Fruit fly (Drosophila melanogaster) whole organism, embryonic: ENCODE results near the gene Grip128.
A peak's percentile ranks its signal among the peaks of the same experiment; 100 is the strongest.

Experiments
- Ada2b ChIP-seq: fragments of 200-800 bp; sonication (Bioruptor generic); IDR thresholded peaks from 2 replicates; pipeline ENCODE4 v1.3.6; 2022; ENCODE audit warnings: missing biosample characterization, missing genetic modification characterization
- Adf1 ChIP-seq: fragments of 200-800 bp; sonication (Bioruptor generic); IDR thresholded peaks from 2 replicates; pipeline ENCODE4 v1.3.6; 2022; ENCODE audit warnings: missing biosample characterization, missing genetic modification characterization
- Atf-2 ChIP-seq: fragments of 200-800 bp; sonication (Bioruptor generic); optimal IDR thresholded peaks from 2 replicates; lab custom pipeline; 2016; ENCODE audit warnings: missing biosample characterization, missing genetic modification characterization
- Awh ChIP-seq: fragments of 200-800 bp; sonication (Bioruptor generic); IDR thresholded peaks from 2 replicates; pipeline ENCODE4, ENCODE4 v1.3.6; 2022; ENCODE audit warnings: missing biosample characterization, missing genetic modification characterization
- Bgb ChIP-seq: fragments of 200-800 bp; sonication (Bioruptor generic); IDR thresholded peaks from 2 replicates; pipeline ENCODE4 v1.3.6; 2022; ENCODE audit warnings: missing biosample characterization, missing genetic modification characterization; ENCODE audit not compliant: partially characterized antibody
- CG13287 ChIP-seq: fragments of 200-800 bp; sonication (Bioruptor generic); IDR thresholded peaks from 2 replicates; pipeline ENCODE4 v1.3.6; 2022; ENCODE audit warnings: missing biosample characterization, missing genetic modification characterization; ENCODE audit not compliant: partially characterized antibody
- CG13894 ChIP-seq: fragments of 200-800 bp; sonication (Bioruptor generic); optimal IDR thresholded peaks from 3 replicates; lab custom pipeline; 2018; ENCODE audit warnings: missing biosample characterization, mild to moderate bottlenecking, missing genetic modification characterization, moderate library complexity
- CG18262 ChIP-seq: fragments of 200-800 bp; optimal IDR thresholded peaks from 3 replicates; lab custom pipeline; 2019; ENCODE audit warnings: missing biosample characterization, mild to moderate bottlenecking, missing genetic modification characterization, moderate library complexity
- CG34376 ChIP-seq: fragments of 200-800 bp; sonication (Bioruptor generic); optimal IDR thresholded peaks from 2 replicates; lab custom pipeline; 2018; ENCODE audit warnings: missing biosample characterization, mild to moderate bottlenecking, missing genetic modification characterization
- CG34422 ChIP-seq: fragments of 200-800 bp; sonication (Bioruptor generic); IDR thresholded peaks from 3 replicates; pipeline ENCODE4 v1.3.6; 2022; ENCODE audit warnings: missing biosample characterization, missing genetic modification characterization
- CG4707 ChIP-seq: fragments of 200-800 bp; sonication (Bioruptor generic); optimal IDR thresholded peaks from 2 replicates; lab custom pipeline; 2018; ENCODE audit warnings: missing biosample characterization, mild to moderate bottlenecking, missing genetic modification characterization, moderate library complexity
- CG6654 ChIP-seq: fragments of 200-800 bp; sonication (Bioruptor generic); optimal IDR thresholded peaks from 2 replicates; lab custom pipeline; 2017; ENCODE audit warnings: missing biosample characterization, mild to moderate bottlenecking, missing genetic modification characterization
- CG6791 ChIP-seq: fragments of 200-800 bp; sonication (Bioruptor generic); IDR thresholded peaks from 3 replicates; pipeline ENCODE4 v1.3.6; 2022; ENCODE audit warnings: missing biosample characterization, missing genetic modification characterization; ENCODE audit not compliant: partially characterized antibody
- CG7745 ChIP-seq: fragments of 200-800 bp; sonication (Bioruptor generic); optimal IDR thresholded peaks from 2 replicates; lab custom pipeline; 2018; ENCODE audit warnings: missing biosample characterization, mild to moderate bottlenecking, missing genetic modification characterization, moderate library complexity
- CG8944 ChIP-seq: fragments of 200-800 bp; sonication (Bioruptor generic); optimal IDR thresholded peaks from 3 replicates; lab custom pipeline; 2016; ENCODE audit warnings: missing biosample characterization, missing genetic modification characterization
- CG9932 ChIP-seq: fragments of 200-800 bp; sonication (Bioruptor generic); IDR thresholded peaks from 2 replicates; pipeline ENCODE4 v1.3.6; 2022; ENCODE audit warnings: missing biosample characterization, missing genetic modification characterization
- Deaf1 ChIP-seq: fragments of 200-800 bp; optimal IDR thresholded peaks from 3 replicates; lab custom pipeline; 2019; ENCODE audit warnings: missing biosample characterization, mild to moderate bottlenecking, missing genetic modification characterization, moderate library complexity
- Doc3 ChIP-seq: fragments of 200-800 bp; sonication (Bioruptor generic); IDR thresholded peaks from 3 replicates; pipeline ENCODE4 v1.3.6; 2022; ENCODE audit warnings: missing biosample characterization, missing genetic modification characterization; ENCODE audit not compliant: partially characterized antibody
- GATAe ChIP-seq: fragments of 200-800 bp; sonication (Bioruptor generic); conservative IDR thresholded peaks from 2 replicates; pipeline ENCODE4 v1.3.6; 2022; ENCODE audit warnings: missing biosample characterization, missing genetic modification characterization
- HLH3B ChIP-seq: fragments of 200-800 bp; sonication (Bioruptor generic); IDR thresholded peaks from 2 replicates; pipeline ENCODE4 v1.3.6; 2022; ENCODE audit warnings: missing biosample characterization, missing genetic modification characterization
- HmgZ ChIP-seq: fragments of 200-800 bp; sonication (Bioruptor generic); optimal IDR thresholded peaks from 2 replicates; lab custom pipeline; 2018; ENCODE audit warnings: missing biosample characterization, mild to moderate bottlenecking, missing genetic modification characterization
- Hr78 ChIP-seq, 2 experiments: fragments of 200-800 bp in 1 of 2; fragments of >200 bp in 1 of 2; sonication (Bioruptor generic) in 1 of 2; optimal IDR thresholded peaks; 2 replicates each; lab custom pipeline; 2017 to 2019; ENCODE audit warnings: missing biosample characterization in 2 of 2, missing genetic modification characterization in 2 of 2, mild to moderate bottlenecking in 1 of 2, moderate library complexity in 1 of 2
- MBD-R2 ChIP-seq: fragments of 200-800 bp; sonication (Bioruptor generic); IDR thresholded peaks from 2 replicates; pipeline ENCODE4 v1.3.6; 2022; ENCODE audit warnings: missing biosample characterization, missing genetic modification characterization
- MESR4 ChIP-seq: fragments of 200-800 bp; sonication (Bioruptor generic); optimal IDR thresholded peaks from 2 replicates; lab custom pipeline; 2018; ENCODE audit warnings: missing biosample characterization, mild to moderate bottlenecking, missing genetic modification characterization, moderate library complexity
- Med ChIP-seq: fragments of 200-800 bp; sonication (Bioruptor generic); peaks from one replicate; lab custom pipeline; 2016; ENCODE audit warnings: missing biosample characterization, missing genetic modification characterization, mild to moderate bottlenecking, inconsistent platforms, moderate library complexity
- Nf-YC ChIP-seq: fragments of 200-800 bp; optimal IDR thresholded peaks from 3 replicates; lab custom pipeline; 2019; ENCODE audit warnings: missing biosample characterization, mild to moderate bottlenecking, missing genetic modification characterization, moderate library complexity
- Rfx ChIP-seq: fragments of 200-800 bp; sonication (Bioruptor generic); IDR thresholded peaks from 2 replicates; pipeline ENCODE4 v1.3.6; 2022; ENCODE audit warnings: missing biosample characterization, missing genetic modification characterization
- Scr ChIP-seq: fragments of 200-800 bp; sonication (Bioruptor generic); IDR thresholded peaks from 2 replicates; pipeline ENCODE4 v1.3.6; 2022; ENCODE audit warnings: missing biosample characterization, missing genetic modification characterization; ENCODE audit not compliant: partially characterized antibody
- amos ChIP-seq: fragments of 200-800 bp; sonication (Bioruptor generic); IDR thresholded peaks from 2 replicates; pipeline ENCODE4 v1.3.6; 2022; ENCODE audit warnings: missing biosample characterization, missing genetic modification characterization; ENCODE audit not compliant: partially characterized antibody
- cg ChIP-seq: fragments of 200-800 bp; sonication (Bioruptor generic); optimal IDR thresholded peaks from 3 replicates; lab custom pipeline; 2019; ENCODE audit warnings: missing biosample characterization, mild to moderate bottlenecking, missing genetic modification characterization, moderate library complexity
- chinmo ChIP-seq: fragments of 200-800 bp; sonication (Bioruptor generic); IDR thresholded peaks from 4 replicates; pipeline ENCODE4 v1.3.6; 2022; ENCODE audit warnings: missing biosample characterization, missing genetic modification characterization; ENCODE audit not compliant: partially characterized antibody
- ci ChIP-seq: fragments of 200-800 bp; sonication (Bioruptor generic); IDR thresholded peaks from 3 replicates; pipeline ENCODE4 v1.3.6; 2022; ENCODE audit warnings: missing biosample characterization, missing genetic modification characterization
- crol ChIP-seq: fragments of 200-800 bp; sonication (Bioruptor generic); IDR thresholded peaks from 2 replicates; pipeline ENCODE4 v1.3.6; 2022; ENCODE audit warnings: missing biosample characterization, missing genetic modification characterization
- crp ChIP-seq, 2 experiments: fragments of 200-800 bp; sonication (Bioruptor generic); optimal IDR thresholded peaks; 2 replicates in 1 of 2; 3 replicates in 1 of 2; lab custom pipeline; 2017; ENCODE audit warnings: missing biosample characterization in 2 of 2, missing genetic modification characterization in 2 of 2, mild to moderate bottlenecking in 1 of 2, moderate library complexity in 1 of 2
- cwo ChIP-seq: fragments of 200-800 bp; sonication (Bioruptor generic); optimal IDR thresholded peaks from 3 replicates; lab custom pipeline; 2017; ENCODE audit warnings: missing biosample characterization, missing genetic modification characterization, mild to moderate bottlenecking, moderate library complexity, missing genetic modification reagents
- danr ChIP-seq: fragments of 200-800 bp; sonication (Bioruptor generic); IDR thresholded peaks from 2 replicates; pipeline ENCODE4 v1.3.6; 2022; ENCODE audit warnings: missing biosample characterization, missing genetic modification characterization
- exex ChIP-seq: fragments of 200-800 bp; sonication (Bioruptor generic); optimal IDR thresholded peaks from 4 replicates; lab custom pipeline; 2018; ENCODE audit warnings: missing biosample characterization, mild to moderate bottlenecking, missing genetic modification characterization, moderate library complexity
- fd96Cb ChIP-seq: fragments of 200-800 bp; sonication (Bioruptor generic); optimal IDR thresholded peaks from 2 replicates; lab custom pipeline; 2018; ENCODE audit warnings: missing biosample characterization, mild to moderate bottlenecking, missing genetic modification characterization, moderate library complexity
- kni ChIP-seq: fragments of 200-800 bp; sonication (Bioruptor generic); optimal IDR thresholded peaks from 3 replicates; lab custom pipeline; 2017; ENCODE audit warnings: mild to moderate bottlenecking, missing biosample characterization, missing genetic modification reagents, missing genetic modification characterization
- lola ChIP-seq, 3 experiments: fragments of >200 bp in 2 of 3; fragments of 200-800 bp in 1 of 3; sonication (Bioruptor generic) in 1 of 3; optimal IDR thresholded peaks; 2 replicates each; lab custom pipeline; 2017 to 2019; ENCODE audit warnings: missing biosample characterization in 3 of 3, missing genetic modification characterization in 3 of 3, mild to moderate bottlenecking in 1 of 3, moderate library complexity in 1 of 3
- pros ChIP-seq: fragments of 200-800 bp; sonication (Bioruptor generic); optimal IDR thresholded peaks from 3 replicates; lab custom pipeline; 2019; ENCODE audit warnings: missing biosample characterization, mild to moderate bottlenecking, missing genetic modification characterization, moderate library complexity
- sd ChIP-seq: fragments of 200-800 bp; sonication (Bioruptor generic); optimal IDR thresholded peaks from 3 replicates; lab custom pipeline; 2018; ENCODE audit warnings: missing biosample characterization, mild to moderate bottlenecking, missing genetic modification characterization, moderate library complexity
- sr ChIP-seq: fragments of 200-800 bp; sonication (Bioruptor generic); IDR thresholded peaks from 3 replicates; pipeline ENCODE4 v1.3.6; 2022; ENCODE audit warnings: missing biosample characterization, missing genetic modification characterization
- sug ChIP-seq: fragments of 200-800 bp; optimal IDR thresholded peaks from 2 replicates; lab custom pipeline; 2019; ENCODE audit warnings: missing biosample characterization, mild to moderate bottlenecking, missing genetic modification characterization, moderate library complexity
- unc-4 ChIP-seq: fragments of 200-800 bp; sonication (Bioruptor generic); IDR thresholded peaks from 2 replicates; pipeline ENCODE4 v1.3.6; 2022; ENCODE audit warnings: missing biosample characterization, missing genetic modification characterization; ENCODE audit not compliant: partially characterized antibody

Gene Grip128

DNA sequence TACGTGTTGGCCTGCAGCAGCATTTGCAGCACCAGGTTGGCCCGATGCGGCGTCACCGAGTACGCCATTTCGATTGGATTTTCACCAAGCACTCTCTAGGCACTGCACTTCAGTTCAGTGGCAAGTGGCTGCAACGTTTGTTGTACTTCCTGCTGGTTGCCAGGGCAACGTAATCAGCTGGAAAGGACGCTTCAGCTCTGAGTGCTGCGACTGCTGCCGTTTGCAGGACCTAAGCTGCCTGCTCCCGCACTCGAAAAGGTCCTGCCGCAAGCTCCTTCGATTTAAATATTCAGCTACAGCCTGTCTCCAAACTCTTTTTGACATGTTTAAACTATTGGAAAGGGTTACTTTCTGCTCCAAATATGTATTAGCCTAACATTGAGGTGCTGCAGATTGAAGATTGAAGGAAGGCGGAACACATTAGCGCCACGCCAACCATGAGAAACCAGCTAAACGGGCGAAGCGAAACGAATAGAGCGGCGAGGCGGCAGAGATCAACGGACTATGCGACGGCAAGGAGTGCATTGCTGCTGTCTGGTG lies 4.4 kb downstream of the Grip128 start, which contains the start of the genes CG15642 and CG15641 (continued):
- TF ChIP-seq MBD-R2 (GFP tag; lab: Robert Waterston, UW) (0 out of 2 replicates have a peak, but pooled peaks have one; percentile 28), fd96Cb (no peak), exex (no peak)
- TF ChIP-seq, all 482 proteins: peak for 8

DNA sequence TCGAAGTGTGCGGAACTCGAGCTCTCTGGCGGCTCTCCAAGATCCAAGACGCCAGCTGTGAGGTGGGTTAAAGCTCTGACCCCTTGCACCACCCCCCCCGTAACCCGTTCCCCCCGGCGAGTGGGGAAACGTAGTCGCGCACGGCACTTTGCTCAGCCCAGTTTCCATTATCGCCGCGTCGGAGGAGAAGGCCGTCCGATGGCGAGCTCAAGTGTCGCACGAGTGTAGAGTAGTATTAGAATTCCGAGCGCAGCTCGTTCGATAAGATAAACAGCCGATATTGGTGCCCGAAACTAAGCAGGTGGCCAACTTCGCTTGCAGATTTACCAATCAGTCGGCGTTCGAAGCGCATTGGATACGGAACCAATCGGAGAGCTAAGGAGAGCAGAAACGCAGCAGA lies 6.5 kb downstream of the Grip128 start:
- no peak for TF ChIP-seq CG7745
- TF ChIP-seq Atf-2 (GFP tag; lab: Kevin White, UChicago) = no peak
- peak; percentile 89 for TF ChIP-seq Deaf1 (tag; lab: Kevin White, UChicago)
- peak; percentile 71 for TF ChIP-seq Med (GFP tag; lab: Kevin White, UChicago)
- peak; percentile 68 for TF ChIP-seq kni (GFP tag; lab: Kevin White, UChicago)
- no peak for TF ChIP-seq Awh (GFP tag; lab: Robert Waterston, UW)
- TF ChIP-seq Rfx = 0 out of 2 replicates have a peak, but pooled peaks have one; percentile 4
- no peak for TF ChIP-seq sd
- TF ChIP-seq Bgb (GFP tag; lab: Robert Waterston, UW) = peak; percentile 41; the same call in 1 of the 2 replicates
- TF ChIP-seq pros = peak; percentile 73
- peak in 1 of 2 experiments; percentile 98 for TF ChIP-seq Hr78 (GFP tag; optimal IDR thresholded peaks at IDR 0.05; lab: Kevin White, UChicago)
- TF ChIP-seq lola (GFP tag; optimal IDR thresholded peaks at IDR 0.05; lab: Kevin White, UChicago) = no peak
- TF ChIP-seq CG4707 (GFP tag; lab: Kevin White, UChicago) = no peak
- TF ChIP-seq Adf1 = peak; percentile 60
- TF ChIP-seq CG34376 (GFP tag; lab: Kevin White, UChicago) = peak; percentile 84
- TF ChIP-seq CG8944 (GFP tag; lab: Kevin White, UChicago) = no peak
- no peak for TF ChIP-seq CG6791 (GFP tag; lab: Robert Waterston, UW)
- TF ChIP-seq sr = 0 out of 3 replicates have a peak, but pooled peaks have one; percentile 5
- 0 out of 3 replicates have a peak, but pooled peaks have one; percentile 26 for TF ChIP-seq CG34422 (GFP tag; lab: Robert Waterston, UW)
- peak; percentile 33 for TF ChIP-seq cg
- peak; percentile 44 for TF ChIP-seq exex
- no peak for TF ChIP-seq MESR4 (GFP tag; lab: Kevin White, UChicago)
- no peak for TF ChIP-seq CG6654 (GFP tag; lab: Kevin White, UChicago)
- no peak for TF ChIP-seq CG18262 (tag; lab: Kevin White, UChicago)
- TF ChIP-seq amos (GFP tag; lab: Robert Waterston, UW) = peak; percentile 24; the same call in 1 of the 2 replicates
- TF ChIP-seq crp (GFP tag; optimal IDR thresholded peaks at IDR 0.05; lab: Kevin White, UChicago) = peak in 1 of 2 experiments; percentile 35
- TF ChIP-seq danr = no peak
- TF ChIP-seq Doc3 (GFP tag; lab: Robert Waterston, UW) = 0 out of 3 replicates have a peak, but pooled peaks have one; percentile 19
- TF ChIP-seq CG13287 (GFP tag; lab: Robert Waterston, UW) = peak; percentile 14; the same call in 1 of the 2 replicates
- TF ChIP-seq Ada2b (GFP tag; lab: Robert Waterston, UW) = no peak
- peak; percentile 94 for TF ChIP-seq chinmo
- peak; percentile 22 for TF ChIP-seq HmgZ
- TF ChIP-seq Nf-YC (tag; lab: Kevin White, UChicago) = peak; percentile 35
- TF ChIP-seq CG13894 (tag; lab: Kevin White, UChicago) = peak; percentile 42
- 0 out of 3 replicates have a peak, but pooled peaks have one; percentile 34 for TF ChIP-seq ci (GFP tag; lab: Robert Waterston, UW)
- TF ChIP-seq unc-4 (GFP tag; lab: Robert Waterston, UW) = no peak
- TF ChIP-seq crol (GFP tag; lab: Robert Waterston, UW) = peak; percentile 96
- TF ChIP-seq CG9932 = no peak
- 0 out of 2 replicates have a peak, but pooled peaks have one; percentile 12 for TF ChIP-seq Scr (GFP tag; lab: Robert Waterston, UW)
- TF ChIP-seq cwo (GFP tag; lab: Kevin White, UChicago) = peak; percentile 26
- peak; percentile 51; the same call in 1 of the 2 replicates for TF ChIP-seq GATAe (GFP tag; lab: Robert Waterston, UW)
- peak; percentile 68 for TF ChIP-seq sug (tag; lab: Kevin White, UChicago)
- peak; percentile 17; the same call in 1 of the 2 replicates for TF ChIP-seq HLH3B (GFP tag; lab: Robert Waterston, UW)
